Fruit fly (Drosophila melanogaster): Measurements from ENCODE around the gene foxo.
A peak's percentile ranks its signal among the peaks of the same experiment; 100 is the strongest.

Gene foxo

DNA sequence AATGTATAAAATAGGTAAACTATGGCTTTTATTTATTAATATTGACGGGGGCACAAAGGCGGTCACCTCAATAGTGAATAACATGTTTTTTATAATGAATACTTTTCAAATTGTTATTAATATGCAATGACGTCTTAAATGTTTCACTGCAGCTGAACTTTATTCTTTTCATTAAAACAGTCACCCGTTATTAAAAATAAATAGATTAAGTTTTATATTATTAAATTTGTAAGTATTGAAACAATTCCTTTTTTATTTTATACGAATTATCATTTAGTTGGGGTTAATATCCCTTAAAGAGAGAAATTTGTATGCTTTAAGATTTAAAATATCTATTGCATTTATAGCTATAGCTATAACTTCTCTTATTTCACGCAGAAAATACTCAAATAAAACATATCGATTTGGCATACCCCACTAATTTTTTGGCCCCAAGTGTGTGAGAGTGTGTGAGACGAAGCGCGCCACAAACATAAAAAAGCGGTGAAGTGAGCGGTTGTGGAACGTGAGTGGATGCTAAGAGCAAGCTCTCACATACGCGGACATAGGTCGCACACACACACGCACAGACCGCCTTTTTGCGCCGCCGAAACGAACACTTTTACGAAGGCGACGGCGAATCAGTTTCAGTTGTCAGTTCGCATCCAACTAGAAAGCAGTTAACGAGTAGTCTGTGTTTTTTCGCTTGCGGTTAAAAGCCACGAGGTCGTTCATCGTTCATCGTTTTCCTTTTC is at the start of gene foxo:
Gene foxo, plus strand, starts transcription at position 626 of the 734 bp plus-strand sequence.
- TF ChIP-seq CG8478 (optimal IDR thresholded peaks at IDR 0.05) (no peak), CTCF (optimal IDR thresholded peaks at IDR 0.05) (no peak)

DNA sequence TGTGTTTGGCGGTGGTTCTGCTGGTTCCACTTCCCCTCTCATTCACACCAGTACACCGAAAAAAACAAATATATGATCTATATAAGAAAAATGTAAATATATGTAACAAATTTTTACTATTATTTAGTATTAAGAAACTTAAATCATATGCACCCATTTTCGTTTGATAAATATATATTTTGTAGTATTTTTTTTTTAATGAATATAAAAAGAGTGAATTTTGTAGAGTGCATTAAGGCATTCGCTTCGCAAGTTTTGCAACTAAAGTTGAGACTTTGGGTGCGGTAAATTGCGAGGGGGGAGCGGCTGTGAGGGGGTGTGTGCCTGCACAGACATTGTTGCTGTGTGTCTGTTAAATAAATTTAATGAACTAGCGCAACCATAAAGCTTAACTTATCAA is 49.2 kb upstream of the foxo start:
- TF ChIP-seq CG8478 (optimal IDR thresholded peaks at IDR 0.05) (no peak), CTCF (optimal IDR thresholded peaks at IDR 0.05) (no peak)

DNA sequence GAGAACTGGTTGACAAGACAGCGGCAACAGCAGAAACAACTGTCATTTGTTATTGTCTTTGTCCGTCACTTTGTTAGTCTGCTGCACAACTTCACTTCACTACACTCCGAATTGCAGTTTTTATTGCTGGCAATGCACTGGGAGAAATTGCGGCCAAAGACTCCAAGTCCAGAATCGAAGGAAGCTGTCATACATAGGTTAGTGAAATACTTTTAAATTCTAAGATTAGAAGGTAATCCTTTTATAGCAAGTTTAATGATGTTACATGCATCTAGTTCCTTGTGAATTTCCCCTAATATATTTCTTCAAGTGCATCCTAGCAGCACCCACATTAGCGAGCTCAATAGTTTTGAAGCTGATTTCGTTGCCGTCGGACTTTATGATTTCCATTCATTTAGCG is 47.9 kb upstream of the foxo start:
- no peak for TF ChIP-seq CG8478 (optimal IDR thresholded peaks at IDR 0.05)
- no peak for TF ChIP-seq CTCF (optimal IDR thresholded peaks at IDR 0.05)

DNA sequence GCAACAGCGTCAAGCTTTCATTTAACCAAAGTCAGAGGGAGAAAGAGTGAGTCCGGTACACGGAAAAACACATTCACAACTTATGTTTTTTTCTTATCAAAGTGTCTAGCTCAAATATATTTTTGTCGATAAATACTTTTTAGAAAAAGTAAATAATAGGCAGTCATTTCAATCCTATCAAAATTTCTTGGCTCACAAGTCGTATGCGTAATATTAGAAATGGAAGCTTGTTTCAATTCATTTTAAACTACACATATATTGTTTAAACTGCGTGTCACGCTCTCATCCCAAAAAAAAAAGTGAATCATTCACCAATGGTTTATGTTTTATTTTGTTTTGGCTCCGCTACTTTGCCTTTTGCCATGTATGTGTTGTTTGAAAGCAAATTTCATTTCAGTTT is 47.1 kb upstream of the foxo start:
- TF ChIP-seq CTCF (optimal IDR thresholded peaks at IDR 0.05) (no peak), CG8478 (optimal IDR thresholded peaks at IDR 0.05) (no peak)

DNA sequence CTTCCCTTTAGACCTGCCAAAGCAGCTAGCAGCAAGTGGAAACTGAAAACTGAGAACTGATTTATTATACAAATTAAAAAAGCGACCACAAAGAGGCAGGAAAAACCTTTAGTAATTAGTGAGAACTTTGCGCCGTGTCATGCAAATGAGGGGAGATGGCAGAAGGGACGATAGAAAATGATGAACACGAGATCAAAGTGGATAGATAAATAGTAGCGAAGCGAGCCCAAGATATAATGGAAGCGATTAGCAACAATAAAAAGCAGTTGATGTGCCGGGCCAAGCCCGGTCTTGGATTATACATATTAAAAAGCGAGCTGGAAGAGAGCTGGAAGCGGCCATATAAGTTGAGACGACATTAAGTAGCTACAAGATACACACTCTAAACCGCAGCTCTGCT is 45.6 kb upstream of the foxo start:
- TF ChIP-seq CG8478 (optimal IDR thresholded peaks at IDR 0.05) (no peak), CTCF (optimal IDR thresholded peaks at IDR 0.05) (no peak)

DNA sequence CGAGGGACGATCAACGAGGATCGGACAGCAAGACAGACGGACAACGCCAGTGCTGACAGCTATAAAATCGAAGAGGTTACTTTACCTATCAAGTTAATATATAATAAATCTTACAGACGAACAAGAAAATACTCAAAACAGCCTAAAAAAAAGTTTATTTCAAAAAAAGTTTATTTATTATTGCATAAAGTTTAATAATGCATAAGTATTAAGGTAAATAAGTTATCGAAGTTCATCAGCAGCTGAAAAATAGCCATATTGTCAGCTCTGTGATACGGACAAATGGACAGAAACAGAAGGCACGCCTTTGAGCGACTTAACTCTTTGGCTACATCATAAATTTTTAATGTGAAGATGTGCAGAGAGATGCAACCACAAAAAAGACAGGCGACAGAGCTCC is 45.1 kb upstream of the foxo start:
- TF ChIP-seq CTCF (optimal IDR thresholded peaks at IDR 0.05): no peak
- no peak for TF ChIP-seq CG8478 (optimal IDR thresholded peaks at IDR 0.05)

DNA sequence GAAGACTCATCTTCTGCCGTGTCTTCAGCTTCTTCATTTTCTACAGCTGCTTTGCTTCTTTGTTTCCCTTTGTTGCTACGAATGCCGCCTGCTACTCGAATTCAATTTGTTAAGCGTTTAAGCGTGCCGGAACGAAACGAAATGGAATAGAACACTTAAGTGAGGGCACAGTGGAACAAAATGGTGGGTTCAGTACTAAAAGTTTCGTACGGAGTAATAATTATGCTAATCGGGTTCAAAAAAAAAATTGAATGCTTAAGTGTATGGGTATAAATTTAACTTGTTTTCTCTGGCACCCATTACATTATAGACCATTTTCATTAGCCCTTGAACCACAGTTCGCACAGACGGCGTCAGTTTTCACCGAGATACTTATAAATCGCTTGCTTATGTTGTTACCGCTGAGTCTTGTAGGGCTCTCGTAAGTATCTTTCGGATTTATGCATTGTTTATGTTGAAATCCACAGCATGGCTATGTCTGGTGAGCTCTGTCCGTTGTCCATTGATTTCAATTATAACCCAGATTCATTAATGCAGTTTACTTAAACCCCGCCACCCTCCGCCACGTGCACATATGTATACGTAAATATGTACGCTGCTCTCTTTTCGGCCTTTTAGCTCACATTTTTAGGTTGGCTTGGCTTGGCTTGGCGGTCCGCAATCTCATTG is 44.1 kb upstream of the foxo start:
- TF ChIP-seq CTCF (optimal IDR thresholded peaks at IDR 0.05): no peak
- TF ChIP-seq CG8478 (optimal IDR thresholded peaks at IDR 0.05): no peak

DNA sequence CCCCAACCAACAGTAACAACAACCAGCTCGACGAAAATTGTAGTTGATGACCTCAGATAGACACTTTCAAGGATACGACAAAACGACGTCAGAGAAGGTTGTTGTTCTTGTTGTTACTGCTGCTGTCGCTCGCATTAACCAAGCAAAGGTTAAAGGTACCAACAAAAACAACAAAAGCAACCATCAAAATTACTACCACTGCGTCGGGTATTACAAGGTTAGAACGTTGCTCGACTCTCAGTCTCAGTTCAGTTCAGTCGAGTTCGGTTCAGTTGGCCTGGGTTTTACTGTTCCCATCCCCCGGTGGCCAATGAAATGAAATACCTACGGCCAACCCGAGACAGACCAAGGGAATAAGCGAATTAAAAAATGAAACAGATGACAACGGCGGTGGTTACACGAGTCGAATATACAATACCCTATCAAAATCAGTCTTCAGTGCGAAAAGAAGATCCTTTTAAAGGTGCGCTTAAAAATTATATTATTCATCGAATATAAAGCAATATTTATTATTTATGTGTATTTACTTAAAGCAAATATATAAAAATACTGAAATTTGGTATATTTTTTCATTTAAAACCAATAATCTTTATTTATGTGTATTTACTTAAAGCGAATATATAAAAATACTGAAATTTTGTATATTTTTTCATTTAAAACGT is 42.8 kb upstream of the foxo start:
- TF ChIP-seq CG8478 (optimal IDR thresholded peaks at IDR 0.05) (no peak), CTCF (optimal IDR thresholded peaks at IDR 0.05) (no peak)

DNA sequence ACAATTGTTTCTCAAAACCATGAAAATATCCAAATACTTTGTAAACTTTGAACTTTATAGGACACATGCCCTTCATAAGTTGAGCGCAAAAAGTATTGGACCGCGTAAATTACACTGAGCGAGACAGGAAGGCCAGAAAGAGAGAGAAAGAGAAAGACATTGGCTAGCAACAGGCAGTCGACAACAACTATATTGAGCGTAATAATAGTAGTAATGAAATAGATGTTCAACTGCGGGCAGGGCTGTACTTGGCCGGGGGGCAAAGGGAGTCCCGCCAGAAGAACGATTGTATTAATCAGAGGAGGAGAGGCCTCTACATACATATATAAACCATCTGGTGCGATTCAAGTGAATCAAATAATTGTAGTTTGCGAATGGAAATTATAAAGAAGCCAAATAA is 42.2 kb upstream of the foxo start:
- TF ChIP-seq CG8478 (optimal IDR thresholded peaks at IDR 0.05) (no peak), CTCF (optimal IDR thresholded peaks at IDR 0.05) (no peak)

DNA sequence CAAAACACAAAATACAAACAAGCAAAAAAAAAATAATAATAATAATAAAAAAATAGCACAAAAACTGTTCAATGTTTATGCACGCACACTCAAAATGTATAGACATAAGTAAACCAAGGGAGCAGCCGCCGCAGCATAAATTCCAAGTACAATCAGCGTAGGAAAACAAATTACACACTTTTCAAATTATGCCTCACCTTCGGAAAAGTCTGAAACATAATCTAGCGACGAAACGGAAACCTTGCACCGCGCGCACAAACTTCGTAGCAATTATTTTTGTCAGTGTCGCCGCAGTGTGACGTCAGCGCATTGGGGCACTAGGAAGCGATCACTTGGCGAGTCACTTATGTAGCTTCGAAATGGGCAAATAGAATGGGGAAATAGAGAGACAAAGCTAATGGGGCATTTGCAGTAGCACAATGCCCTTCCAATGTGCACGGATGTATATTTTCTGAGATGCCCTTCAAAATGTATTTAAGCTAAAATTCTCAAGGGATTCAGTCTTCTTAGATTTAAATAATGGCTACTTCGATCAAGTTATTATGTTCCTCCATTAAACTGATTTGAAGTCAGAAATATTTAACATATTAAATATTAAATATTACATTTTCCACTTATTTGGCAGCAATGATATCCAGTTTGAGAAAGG is 39.9 kb upstream of the foxo start:
- TF ChIP-seq CTCF (optimal IDR thresholded peaks at IDR 0.05) (no peak), CG8478 (optimal IDR thresholded peaks at IDR 0.05) (no peak)

DNA sequence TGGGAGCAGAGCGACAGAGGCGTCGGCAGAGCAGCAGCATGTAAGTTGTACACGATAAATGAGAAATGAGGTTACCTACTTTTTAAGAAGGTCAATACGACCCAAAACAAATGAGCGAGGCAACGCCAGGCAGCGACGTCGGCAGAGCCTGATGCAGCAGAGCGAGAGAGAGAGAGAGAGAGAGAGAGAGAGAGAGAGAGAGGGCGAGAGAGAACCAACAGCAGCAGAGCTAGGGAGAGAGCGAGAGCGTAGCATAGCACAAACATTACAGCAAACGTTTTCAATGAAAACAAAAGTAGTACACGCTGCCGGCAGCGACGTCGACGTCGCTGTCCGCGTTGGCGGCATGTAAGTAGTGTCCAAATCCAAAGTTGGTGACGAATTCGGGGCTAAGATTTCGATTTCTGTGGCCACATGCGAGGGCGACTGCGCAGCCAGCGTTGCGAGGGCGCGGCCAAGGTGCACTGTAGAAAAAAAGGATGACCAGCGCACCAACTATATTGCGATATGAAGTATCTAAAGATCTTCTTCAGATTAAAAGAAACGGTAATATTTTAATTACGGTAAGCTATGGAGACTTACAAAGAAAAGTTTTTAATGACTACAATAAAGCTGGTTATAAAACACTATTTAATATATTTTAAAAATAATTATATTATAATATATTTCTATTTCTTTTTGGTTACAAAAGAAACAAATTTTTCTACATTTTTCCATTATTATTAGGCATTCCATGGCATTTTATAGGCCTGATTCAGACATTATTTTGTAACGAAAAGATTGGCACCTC is 38.9 kb upstream of the foxo start:
- TF ChIP-seq CG8478 (optimal IDR thresholded peaks at IDR 0.05) (no peak), CTCF (optimal IDR thresholded peaks at IDR 0.05) (peak; percentile 26 to 48)

DNA sequence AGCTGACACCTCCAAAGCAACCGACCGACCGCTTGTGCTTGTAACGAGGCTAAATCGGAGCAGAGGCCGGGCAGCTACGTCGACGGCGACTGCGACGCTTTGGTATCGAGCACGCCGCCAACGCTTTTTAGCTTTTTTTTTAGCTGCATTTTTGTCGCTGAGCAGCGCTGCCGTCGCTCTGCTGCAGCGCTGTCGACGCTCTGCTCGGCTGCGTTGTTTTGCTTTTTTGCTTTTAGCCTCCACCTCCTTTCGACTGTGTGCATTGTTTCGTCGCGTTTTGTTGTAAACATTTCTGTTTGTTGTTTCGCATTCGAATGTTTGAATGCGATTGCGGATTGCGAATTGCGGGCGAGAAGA is 38.3 kb upstream of the foxo start:
- TF ChIP-seq CTCF (optimal IDR thresholded peaks at IDR 0.05) (no peak), CG8478 (optimal IDR thresholded peaks at IDR 0.05) (no peak)

DNA sequence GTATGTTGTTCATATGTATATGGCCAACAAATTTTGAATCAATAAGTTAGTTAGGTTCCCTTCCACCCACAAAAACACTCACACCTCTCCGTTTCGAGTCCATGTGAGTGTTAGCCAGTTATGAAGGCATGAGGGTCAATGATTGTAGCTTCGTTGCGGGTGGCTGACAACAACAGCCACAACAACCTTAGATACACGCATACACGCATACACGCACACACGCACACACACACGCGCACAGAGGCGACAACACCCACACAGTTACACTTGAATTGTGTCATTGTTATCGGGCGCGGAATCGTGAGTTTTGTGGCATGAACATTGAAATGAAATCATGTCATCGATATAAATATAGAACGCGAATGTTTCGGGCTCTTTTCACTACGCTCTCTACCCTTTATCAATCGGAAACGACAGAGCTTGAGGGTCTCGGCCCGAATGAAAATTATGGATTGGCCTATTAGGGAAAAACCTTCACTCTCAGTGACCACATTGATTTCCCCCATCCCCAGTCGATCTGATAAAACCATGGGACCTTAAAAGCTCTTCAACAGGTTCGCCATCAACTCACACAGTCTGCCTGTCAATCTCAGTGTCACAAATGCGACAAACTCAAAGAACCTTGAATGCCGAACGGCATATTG is 37.2 kb upstream of the foxo start:
- TF ChIP-seq CG8478 (optimal IDR thresholded peaks at IDR 0.05) (no peak), CTCF (optimal IDR thresholded peaks at IDR 0.05) (no peak)

DNA sequence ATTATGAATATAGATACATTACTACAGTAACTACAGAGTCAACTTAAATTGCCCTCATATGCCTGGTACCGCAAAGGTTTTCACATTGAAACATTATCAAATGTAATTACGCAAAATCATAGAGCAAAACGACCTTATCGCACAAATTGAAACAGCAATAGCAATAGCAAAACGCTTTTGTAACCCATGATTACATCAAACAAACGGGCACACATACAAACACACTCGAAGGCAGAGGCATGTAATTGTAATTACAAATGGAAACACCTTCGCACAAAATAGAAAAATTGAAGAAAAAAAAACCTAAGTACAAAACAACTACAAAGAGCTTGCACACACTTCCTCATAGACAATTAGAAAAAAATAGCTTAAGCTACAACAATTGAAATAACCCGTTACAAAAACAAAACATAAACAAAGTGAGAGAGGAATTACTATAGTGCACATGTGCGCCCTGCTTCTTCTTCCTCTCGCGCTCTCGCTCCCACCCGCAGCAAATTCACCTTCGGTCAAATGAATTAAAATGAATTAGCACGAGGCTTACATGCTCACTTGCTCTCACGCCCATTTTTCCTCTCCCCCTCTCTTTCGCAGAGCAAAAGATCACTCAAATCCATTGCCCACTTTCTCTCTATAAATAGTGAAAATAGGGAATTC is 36.3 kb upstream of the foxo start:
- TF ChIP-seq CTCF (optimal IDR thresholded peaks at IDR 0.05): no peak
- TF ChIP-seq CG8478 (optimal IDR thresholded peaks at IDR 0.05): no peak

Measured in S2 (cell line).